Fruit fly (Drosophila melanogaster): Measurements from ENCODE around the gene Rat1.

Rat1 gene

DNA sequence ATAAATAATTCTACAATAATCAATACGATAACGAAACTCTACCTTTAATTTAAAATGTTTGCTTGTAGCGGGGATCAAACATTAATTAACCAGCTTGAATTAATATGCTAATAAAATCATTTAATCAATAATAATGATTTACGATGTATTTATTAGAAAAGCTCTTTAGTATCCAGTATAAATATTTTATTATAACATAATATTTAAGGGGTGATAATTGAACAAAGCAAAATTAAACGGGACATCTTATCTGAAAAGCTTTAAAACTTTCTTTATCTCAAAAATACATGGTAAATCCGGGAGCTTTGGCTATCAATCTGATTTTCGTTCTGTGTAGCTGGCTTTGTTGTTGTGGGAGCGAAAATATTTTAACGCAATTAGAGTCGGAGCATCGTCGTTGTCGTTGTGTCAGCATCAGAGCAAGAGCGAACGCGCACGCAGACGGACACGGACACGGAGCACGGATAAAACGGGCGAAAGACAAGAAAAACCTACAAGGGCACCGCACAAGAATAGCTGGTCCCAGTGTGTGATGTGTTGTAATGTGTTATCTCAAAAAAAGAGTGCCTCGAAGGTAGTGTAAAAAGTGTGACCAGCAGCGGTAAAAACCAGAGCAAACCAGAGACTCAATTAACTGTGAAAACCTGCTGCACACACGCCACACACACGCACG lies 33.2 kb upstream of the Rat1 start, which contains the start of gene Nlg2 (continued):
- peak; percentile 56 for TF ChIP-seq CG15011 (GFP tag; optimal IDR thresholded peaks at IDR 0.05)
- TF ChIP-seq CG4707 (GFP tag; optimal IDR thresholded peaks at IDR 0.05): no peak
- TF ChIP-seq zen (tag; optimal IDR thresholded peaks at IDR 0.05): no peak
- TF ChIP-seq mirr (GFP tag; optimal IDR thresholded peaks at IDR 0.05): no peak
- TF ChIP-seq Six4 (GFP tag; optimal IDR thresholded peaks at IDR 0.05): no peak

DNA sequence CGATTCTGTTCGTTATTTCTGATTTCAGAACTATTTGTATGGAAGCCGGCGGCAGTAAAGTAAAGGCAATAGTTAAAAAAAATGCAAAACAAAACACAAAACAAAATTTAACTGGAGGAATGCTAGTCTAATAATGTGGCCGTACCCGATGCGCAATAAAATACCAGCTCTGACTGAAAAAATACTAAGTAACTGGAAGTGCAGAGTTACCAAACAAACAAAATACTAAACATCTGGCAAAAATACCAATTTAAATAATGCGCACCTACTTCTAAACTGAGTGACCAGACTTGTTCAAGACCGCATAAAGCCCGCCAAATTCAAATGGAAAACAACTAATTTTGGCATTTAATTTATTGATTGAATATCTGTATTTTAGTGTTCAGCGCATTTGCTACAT lies 6.1 kb downstream of the Rat1 start, which contains the start of gene Wee1:
Wee1 (minus strand) TSS at position 175 of the 400 bp plus-strand sequence.
- TF ChIP-seq Hey (tag; optimal IDR thresholded peaks at IDR 0.05) (no peak), MBD-R2 (GFP tag; IDR thresholded peaks at IDR 0.05) (peak; percentile 81), Hmr (GFP tag; optimal IDR thresholded peaks at IDR 0.05) (no peak), CG3995 (GFP tag; optimal IDR thresholded peaks at IDR 0.05) (no peak), CG1529 (GFP tag; optimal IDR thresholded peaks at IDR 0.05) (no peak), Bdp1 (GFP tag; optimal IDR thresholded peaks at IDR 0.05) (no peak), NC2β (GFP tag; optimal IDR thresholded peaks at IDR 0.05) (peak; percentile 8), CG6272 (GFP tag; IDR thresholded peaks at IDR 0.05) (no peak), CG17359 (tag; optimal IDR thresholded peaks at IDR 0.05) (no peak), crc (GFP tag; optimal IDR thresholded peaks at IDR 0.05) (no peak), Sin3A (optimal IDR thresholded peaks at IDR 0.05) (peak; percentile 23), CG30431 (GFP tag; optimal IDR thresholded peaks at IDR 0.05) (no peak), Myb (GFP tag; optimal IDR thresholded peaks at IDR 0.05) (peak; percentile 60), CG9932 (GFP tag; IDR thresholded peaks at IDR 0.05) (no peak), repo (GFP tag; optimal IDR thresholded peaks at IDR 0.05) (no peak), CG12071 (GFP tag; optimal IDR thresholded peaks at IDR 0.05) (no peak), oc (tag; optimal IDR thresholded peaks at IDR 0.05) (no peak), gcm2 (GFP tag; optimal IDR thresholded peaks at IDR 0.05) (no peak), CoRest (tag; optimal IDR thresholded peaks at IDR 0.05) (no peak), CG7745 (tag; optimal IDR thresholded peaks at IDR 0.05) (no peak), pita (GFP tag; optimal IDR thresholded peaks at IDR 0.05) (no peak), Spps (tag; optimal IDR thresholded peaks at IDR 0.05) (no peak), Sry-δ (GFP tag; optimal IDR thresholded peaks at IDR 0.05) (peak; percentile 41), trem (tag; optimal IDR thresholded peaks at IDR 0.05) (peak; percentile 60), Opbp (GFP tag; IDR thresholded peaks at IDR 0.05; ENCODE audit: partially characterized antibody) (0 out of 3 replicates have a peak, but pooled peaks have one; percentile 23), CG33213 (GFP tag; optimal IDR thresholded peaks at IDR 0.05) (peak; percentile 40), crp (GFP tag; optimal IDR thresholded peaks at IDR 0.05) (peak in 1 of 2 experiments; percentile 7), CG12769 (tag; optimal IDR thresholded peaks at IDR 0.05) (no peak), Bgb (GFP tag; IDR thresholded peaks at IDR 0.05; ENCODE audit: partially characterized antibody) (no peak; the same call in 1 of the 2 replicates), CG8765 (GFP tag; IDR thresholded peaks at IDR 0.05) (no peak), CG9797 (GFP tag; optimal IDR thresholded peaks at IDR 0.05) (peak; percentile 98), Side (GFP tag; optimal IDR thresholded peaks at IDR 0.05) (no peak), CG13624 (GFP tag; optimal IDR thresholded peaks at IDR 0.05) (no peak), seq (GFP tag; IDR thresholded peaks at IDR 0.05) (no peak), h (optimal IDR thresholded peaks at IDR 0.05) (no peak), CG4360 (GFP tag; IDR thresholded peaks at IDR 0.05) (no peak), gfzf (GFP tag; optimal IDR thresholded peaks at IDR 0.05) (peak; percentile 98), CG10462 (GFP tag; optimal IDR thresholded peaks at IDR 0.05) (no peak), Elba2 (GFP tag; optimal IDR thresholded peaks at IDR 0.05) (peak; percentile 30), Dll (GFP tag; IDR thresholded peaks at IDR 0.05; ENCODE audit: partially characterized antibody) (0 out of 4 replicates have a peak, but pooled peaks have one; percentile 15), CG2875 (GFP tag; optimal IDR thresholded peaks at IDR 0.05) (no peak), sna (GFP tag; IDR thresholded peaks at IDR 0.05; ENCODE audit: partially characterized antibody) (0 out of 2 replicates have a peak, but pooled peaks have one; percentile 25), GATAe (GFP tag; conservative IDR thresholded peaks at IDR 0.05) (no peak), CG9817 (tag; optimal IDR thresholded peaks at IDR 0.05) (no peak)
